Worm (Caenorhabditis elegans): ENCODE results near the gene Y57A10C.11.

The Y57A10C.11 gene

ce11 chrII:12452754-12453352 is 38.1 kb upstream of the Y57A10C.11 start, which contains the start of the genes sre-35 and sre-33:
Gene sre-35, minus strand, starts transcription at chrII:12452854.
Gene sre-33, plus strand, starts transcription at chrII:12453302.
- TF ChIP-seq efl-1 (GFP tag; optimal IDR thresholded peaks at IDR 0.05) (no peak), F10E7.11 (tag; optimal IDR thresholded peaks at IDR 0.05) (no peak), somi-1 (GFP tag; optimal IDR thresholded peaks at IDR 0.05) (no peak), snpc-1.1 (tag; optimal IDR thresholded peaks at IDR 0.05; ENCODE audit: insufficient read depth) (no peak), lin-54 (GFP tag; optimal IDR thresholded peaks at IDR 0.05) (no peak), gei-17 (GFP tag; optimal IDR thresholded peaks at IDR 0.05) (no peak), rec-8 (tag; optimal IDR thresholded peaks at IDR 0.05) (no peak), ceh-79 (tag; optimal IDR thresholded peaks at IDR 0.05) (no peak), Y79H2A.3 (GFP tag; conservative IDR thresholded peaks at IDR 0.05) (no peak), mxl-1 (tag; optimal IDR thresholded peaks at IDR 0.05) (no peak), ceh-27 (GFP tag; optimal IDR thresholded peaks at IDR 0.05) (no peak), K11D2.4 (GFP tag; IDR thresholded peaks at IDR 0.05) (no peak), K12H6.12 (tag; optimal IDR thresholded peaks at IDR 0.05) (no peak)

- TF ChIP-seq ztf-25 (GFP tag; IDR thresholded peaks at IDR 0.05): no peak
- no peak for TF ChIP-seq C17E4.6 (GFP tag; IDR thresholded peaks at IDR 0.05)
Measured at ce11 chrII:12449849-12450248, 35.1 kb upstream of the Y57A10C.11 start, which contains the start of gene sre-34. Gene sre-34, plus strand, starts transcription at chrII:12450149.

ce11 chrII:12448241-12448640 is 33.5 kb upstream of the Y57A10C.11 start, which contains the start of gene srh-27:
Gene srh-27, plus strand, starts transcription at chrII:12448541.
- TF ChIP-seq ceh-100 (GFP tag; IDR thresholded peaks at IDR 0.05): no peak
- TF ChIP-seq cebp-1 (GFP tag; IDR thresholded peaks at IDR 0.05): no peak
- TF ChIP-seq cebp-1 (tag; optimal IDR thresholded peaks at IDR 0.05): no peak
- no peak for TF ChIP-seq egl-44 (GFP tag; IDR thresholded peaks at IDR 0.05)
- TF ChIP-seq rec-8 (tag; optimal IDR thresholded peaks at IDR 0.05): no peak
- no peak for TF ChIP-seq egl-18 (GFP tag; IDR thresholded peaks at IDR 0.05)
- no peak for TF ChIP-seq K11D2.4 (GFP tag; IDR thresholded peaks at IDR 0.05)
- TF ChIP-seq F22D6.2 (tag; optimal IDR thresholded peaks at IDR 0.05): no peak
- TF ChIP-seq lin-54 (GFP tag; optimal IDR thresholded peaks at IDR 0.05): no peak
- no peak for TF ChIP-seq ztf-22 (GFP tag; optimal IDR thresholded peaks at IDR 0.05)
- no peak for TF ChIP-seq let-607 (tag; optimal IDR thresholded peaks at IDR 0.05)
- TF ChIP-seq ekl-4 (GFP tag; IDR thresholded peaks at IDR 0.05): no peak
- TF ChIP-seq B0336.3 (GFP tag; IDR thresholded peaks at IDR 0.05): no peak
- no peak for TF ChIP-seq ceh-40 (GFP tag; IDR thresholded peaks at IDR 0.05)
- no peak for TF ChIP-seq snpc-1.1 (tag; optimal IDR thresholded peaks at IDR 0.05; ENCODE audit: insufficient read depth)
- TF ChIP-seq ztf-25 (GFP tag; IDR thresholded peaks at IDR 0.05): no peak
- TF ChIP-seq egrh-3 (GFP tag; IDR thresholded peaks at IDR 0.05): no peak
- no peak for TF ChIP-seq ceh-58 (GFP tag; IDR thresholded peaks at IDR 0.05)
- no peak for TF ChIP-seq Y56A3A.18 (GFP tag; IDR thresholded peaks at IDR 0.05)
- no peak for TF ChIP-seq ztf-18 (tag; optimal IDR thresholded peaks at IDR 0.05)
- no peak for TF ChIP-seq F33H1.4 (GFP tag; IDR thresholded peaks at IDR 0.05)

ce11 chrII:12444679-12445376 is 30.1 kb upstream of the Y57A10C.11 start, which contains the start of the genes W05H5.1 and pitr-6:
Gene W05H5.1, minus strand, starts transcription at chrII:12444779.
Gene pitr-6, plus strand, starts transcription at chrII:12445326.
- TF ChIP-seq gei-17 (GFP tag; optimal IDR thresholded peaks at IDR 0.05): no peak
- 0 out of 2 replicates have a peak, but pooled peaks have one; percentile 15 for TF ChIP-seq ztf-28 (GFP tag; IDR thresholded peaks at IDR 0.05)

All from whole organism, young adult.